Worm (Caenorhabditis elegans) whole organism, young adult: ENCODE measurements around the gene hlh-8.
"Not testable (repeated sequence)": the region's sequence is repeated elsewhere in the genome, so short reads cannot be mapped to it uniquely, and the experiment has no call there.

Source experiments
- B0035.1 ChIP-seq: sonication (generic microtip); optimal IDR thresholded peaks from 2 replicates; lab custom pipeline; 2016; ENCODE audit warnings: missing genetic modification characterization, mild to moderate bottlenecking, missing compliant biosample characterization, missing genotype, missing genetic modification reagents
- B0261.1 ChIP-seq: sonication (generic microtip); optimal IDR thresholded peaks from 2 replicates; lab custom pipeline; 2016; ENCODE audit warnings: mild to moderate bottlenecking, missing genetic modification characterization, moderate library complexity, missing compliant biosample characterization
- D2030.7 ChIP-seq: fragments of 200-800 bp; sonication (Bioruptor generic); IDR thresholded peaks from 2 replicates; pipeline ENCODE4 v1.3.6; 2022; ENCODE audit warnings: missing genetic modification reagents, missing genetic modification characterization, missing compliant biosample characterization
- F23B12.7 ChIP-seq: sonication (generic microtip); optimal IDR thresholded peaks from 2 replicates; lab custom pipeline; 2017; ENCODE audit warnings: missing genetic modification characterization, mild to moderate bottlenecking, missing compliant biosample characterization, antibody characterized with exemption, moderate library complexity; ENCODE audit not compliant: insufficient read depth
- F52B5.7 ChIP-seq: sonication (generic microtip); optimal IDR thresholded peaks from 2 replicates; lab custom pipeline; 2016; ENCODE audit warnings: mild to moderate bottlenecking, missing genetic modification characterization, missing compliant biosample characterization
- T07F8.4 ChIP-seq: sonication (generic microtip); optimal IDR thresholded peaks from 2 replicates; lab custom pipeline; 2016; ENCODE audit warnings: mild to moderate bottlenecking, missing genetic modification characterization, moderate library complexity, missing compliant biosample characterization
- ZK185.1 ChIP-seq: sonication (generic microtip); optimal IDR thresholded peaks from 2 replicates; lab custom pipeline; 2016; ENCODE audit warnings: mild to moderate bottlenecking, missing genetic modification characterization, missing compliant biosample characterization; ENCODE audit not compliant: poor library complexity, severe bottlenecking
- ama-1 ChIP-seq, 3 experiments: fragments of 150-350 bp in 1 of 3; sonication (generic microtip) in 2 of 3; optimal IDR thresholded peaks; 2 replicates each; lab custom pipeline; 2014 to 2018; ENCODE audit warnings: missing biosample characterization in 2 of 3, missing genetic modification characterization in 2 of 3, missing genetic modification reagents in 2 of 3
- aptf-3 ChIP-seq: fragments of 200-800 bp; sonication (Bioruptor generic); IDR thresholded peaks from 2 replicates; pipeline ENCODE4 v1.3.6; 2022; ENCODE audit warnings: missing genetic modification characterization, missing compliant biosample characterization
- atf-7 ChIP-seq: sonication (generic microtip); optimal IDR thresholded peaks from 2 replicates; lab custom pipeline; 2017; ENCODE audit warnings: mild to moderate bottlenecking, missing genetic modification characterization, missing compliant biosample characterization
- athp-1 ChIP-seq: sonication (generic microtip); optimal IDR thresholded peaks from 2 replicates; lab custom pipeline; 2017; ENCODE audit warnings: mild to moderate bottlenecking, missing genetic modification characterization, missing compliant biosample characterization
- attf-5 ChIP-seq: fragments of 200-800 bp; sonication (Bioruptor generic); optimal IDR thresholded peaks from 2 replicates; lab custom pipeline; 2018; ENCODE audit warnings: mild to moderate bottlenecking, missing genetic modification characterization, missing compliant biosample characterization
- cebp-1 ChIP-seq, 2 experiments: fragments of 200-800 bp in 1 of 2; sonication (Bioruptor generic) in 1 of 2; sonication (generic microtip) in 1 of 2; IDR thresholded peaks in 1 of 2; optimal IDR thresholded peaks in 1 of 2; 2 replicates each; pipeline versions ENCODE4 v1.3.6 to Lab custom; 2017 to 2022; ENCODE audit warnings: missing compliant biosample characterization in 2 of 2, missing genetic modification characterization in 2 of 2, mild to moderate bottlenecking in 1 of 2, missing genetic modification reagents in 1 of 2, moderate library complexity in 1 of 2
- die-1 ChIP-seq: sonication (generic microtip); optimal IDR thresholded peaks from 2 replicates; lab custom pipeline; 2016; ENCODE audit warnings: missing genotype, mild to moderate bottlenecking, missing genetic modification characterization, missing compliant biosample characterization
- dox-1 ChIP-seq: fragments of 200-800 bp; sonication (Bioruptor generic); IDR thresholded peaks from 2 replicates; pipeline ENCODE4 v1.3.6; 2022; ENCODE audit warnings: missing genetic modification reagents, missing genetic modification characterization, missing compliant biosample characterization
- him-1 ChIP-seq: sonication (generic microtip); optimal IDR thresholded peaks from 2 replicates; lab custom pipeline; 2016; ENCODE audit warnings: missing genotype, missing genetic modification reagents, missing genetic modification characterization, missing compliant biosample characterization
- hmg-1.2 ChIP-seq: fragments of 200-800 bp; sonication (Bioruptor generic); IDR thresholded peaks from 2 replicates; pipeline ENCODE4 v1.3.6; 2022; ENCODE audit warnings: missing genetic modification reagents, missing genetic modification characterization, missing compliant biosample characterization
- let-607 ChIP-seq, 2 experiments: fragments of 200-800 bp in 1 of 2; sonication (Bioruptor generic) in 1 of 2; sonication (generic microtip) in 1 of 2; optimal IDR thresholded peaks; 2 replicates each; lab custom pipeline; 2016 to 2018; ENCODE audit warnings: mild to moderate bottlenecking in 2 of 2, missing compliant biosample characterization in 2 of 2, missing genetic modification characterization in 2 of 2, moderate library complexity in 2 of 2, missing genotype in 1 of 2
- lin-26 ChIP-seq: fragments of 200-800 bp; sonication (Bioruptor generic); IDR thresholded peaks from 2 replicates; pipeline ENCODE4 v1.3.6; 2022; ENCODE audit warnings: missing genetic modification reagents, missing genetic modification characterization, missing compliant biosample characterization
- lin-35 ChIP-seq, 3 experiments: fragments of 150-350 bp in 2 of 3; sonication (generic microtip) in 1 of 3; optimal IDR thresholded peaks; 2 replicates each; lab custom pipeline; 2014 to 2018; ENCODE audit warnings: missing biosample characterization in 3 of 3, missing genetic modification characterization in 3 of 3, missing genetic modification reagents in 3 of 3
- lin-40 ChIP-seq: sonication (generic microtip); optimal IDR thresholded peaks from 2 replicates; lab custom pipeline; 2016; ENCODE audit warnings: missing genetic modification characterization, mild to moderate bottlenecking, missing compliant biosample characterization, missing genotype, missing genetic modification reagents
- madf-10 ChIP-seq: sonication (generic microtip); optimal IDR thresholded peaks from 2 replicates; lab custom pipeline; 2016; ENCODE audit warnings: mild to moderate bottlenecking, missing genetic modification characterization, missing compliant biosample characterization
- madf-6 ChIP-seq: fragments of 200-800 bp; sonication (Bioruptor generic); IDR thresholded peaks from 2 replicates; pipeline ENCODE4 v1.3.6; 2022; ENCODE audit warnings: missing genetic modification reagents, missing genetic modification characterization, missing compliant biosample characterization
- mes-4 ChIP-seq: sonication (generic microtip); optimal IDR thresholded peaks from 2 replicates; lab custom pipeline; 2016; ENCODE audit warnings: missing genotype, missing genetic modification characterization, missing compliant biosample characterization
- nfyb-1 ChIP-seq: fragments of 200-800 bp; sonication (Bioruptor generic); IDR thresholded peaks from 2 replicates; pipeline ENCODE4 v1.3.6; 2022; ENCODE audit warnings: missing genetic modification reagents, missing genetic modification characterization, missing compliant biosample characterization
- nhr-27 ChIP-seq: fragments of 200-800 bp; sonication (Bioruptor generic); optimal IDR thresholded peaks from 2 replicates; lab custom pipeline; 2018; ENCODE audit warnings: mild to moderate bottlenecking, missing genetic modification characterization, moderate library complexity, missing compliant biosample characterization
- nhr-80 ChIP-seq: sonication (generic microtip); optimal IDR thresholded peaks from 2 replicates; lab custom pipeline; 2016; ENCODE audit warnings: missing genetic modification characterization, missing compliant biosample characterization
- nhr-90 ChIP-seq: sonication (generic microtip); optimal IDR thresholded peaks from 2 replicates; lab custom pipeline; 2016; ENCODE audit warnings: missing genotype, mild to moderate bottlenecking, missing genetic modification characterization, missing compliant biosample characterization
- pbrm-1 ChIP-seq: fragments of 200-800 bp; sonication (Bioruptor generic); IDR thresholded peaks from 2 replicates; pipeline ENCODE4 v1.3.6; 2022; ENCODE audit warnings: missing genetic modification reagents, missing genetic modification characterization, missing compliant biosample characterization
- rec-8 ChIP-seq, 2 experiments: sonication (generic microtip); optimal IDR thresholded peaks; 2 replicates each; lab custom pipeline; 2016; ENCODE audit warnings: mild to moderate bottlenecking in 2 of 2, missing genetic modification characterization in 2 of 2, missing genetic modification reagents in 2 of 2, missing genotype in 2 of 2, missing biosample characterization in 1 of 2, missing compliant biosample characterization in 1 of 2, moderate library complexity in 1 of 2
- rpc-1 ChIP-seq, 2 experiments: fragments of 150-350 bp in 1 of 2; sonication (generic microtip) in 1 of 2; optimal IDR thresholded peaks; 2 replicates each; lab custom pipeline; 2014 to 2018; ENCODE audit warnings: missing biosample characterization in 1 of 2, missing genetic modification characterization in 1 of 2, missing genetic modification reagents in 1 of 2, missing genotype in 1 of 2
- snpc-3.4 ChIP-seq: sonication (generic microtip); optimal IDR thresholded peaks from 2 replicates; lab custom pipeline; 2017; ENCODE audit warnings: missing genetic modification characterization, mild to moderate bottlenecking, missing compliant biosample characterization, antibody characterized with exemption, moderate library complexity, missing genotype, missing genetic modification reagents
- snpc-4 ChIP-seq, 5 experiments: fragments of 150-350 bp in 1 of 5; sonication (generic microtip) in 4 of 5; optimal IDR thresholded peaks; 2 replicates each; lab custom pipeline; 2014 to 2018; ENCODE audit warnings: missing genetic modification characterization in 5 of 5, missing biosample characterization in 3 of 5, antibody characterized with exemption in 2 of 5, mild to moderate bottlenecking in 2 of 5, missing compliant biosample characterization in 2 of 5, missing genotype in 2 of 5, moderate library complexity in 2 of 5, missing genetic modification reagents in 1 of 5
- sptf-2 ChIP-seq: fragments of 200-800 bp; sonication (Bioruptor generic); optimal IDR thresholded peaks from 2 replicates; lab custom pipeline; 2018; ENCODE audit warnings: mild to moderate bottlenecking, missing genetic modification characterization, missing compliant biosample characterization
- tbp1 ChIP-seq: fragments of 200-800 bp; sonication (Bioruptor generic); optimal IDR thresholded peaks from 2 replicates; lab custom pipeline; 2018; ENCODE audit warnings: mild to moderate bottlenecking, missing genetic modification characterization, missing compliant biosample characterization
- ztf-18 ChIP-seq: sonication (generic microtip); optimal IDR thresholded peaks from 2 replicates; lab custom pipeline; 2016; ENCODE audit warnings: missing genotype, mild to moderate bottlenecking, missing genetic modification characterization, missing compliant biosample characterization
- ztf-22 ChIP-seq: fragments of 200-800 bp; sonication (Bioruptor generic); optimal IDR thresholded peaks from 2 replicates; lab custom pipeline; 2018; ENCODE audit warnings: mild to moderate bottlenecking, missing genetic modification characterization, moderate library complexity, missing compliant biosample characterization
- ztf-26 ChIP-seq: sonication (generic microtip); optimal IDR thresholded peaks from 2 replicates; lab custom pipeline; 2017; ENCODE audit warnings: missing genetic modification characterization, missing compliant biosample characterization

The hlh-8 gene

ce11 chrX:8152560-8153043 lies 36.3 kb downstream of the hlh-8 start (continued):
- peak in 1 of 2 experiments; percentile 1 for TF ChIP-seq let-607 (tag; optimal IDR thresholded peaks at IDR 0.05; lab: Kevin White, UChicago)
- peak; percentile 54 for TF ChIP-seq rpc-1 (optimal IDR thresholded peaks at IDR 0.05; lab: Kevin White, UChicago)
- peak; percentile 83 for TF ChIP-seq rpc-1 (tag; optimal IDR thresholded peaks at IDR 0.05; lab: Kevin White, UChicago)
- TF ChIP-seq madf-6 (GFP tag; lab: Robert Waterston, UW), result peak; percentile 18; the same call in 1 of the 2 replicates
- TF ChIP-seq lin-26, result peak; percentile 84
- TF ChIP-seq ztf-18 (tag; lab: Kevin White, UChicago), result peak; percentile 34
- TF ChIP-seq mes-4 (tag; lab: Kevin White, UChicago), result peak; percentile 33
- TF ChIP-seq D2030.7 (GFP tag; lab: Robert Waterston, UW), result peak; percentile 84

- TF ChIP-seq ama-1 (optimal IDR thresholded peaks at IDR 0.05; lab: Kevin White, UChicago); cebp-1 (GFP tag; IDR thresholded peaks at IDR 0.05; lab: Robert Waterston, UW): not testable (repeated sequence)
- TF ChIP-seq ama-1 (GFP tag; optimal IDR thresholded peaks at IDR 0.05; lab: Kevin White, UChicago) (peak in 1 of 2 experiments; percentile 23), nhr-27 (tag; lab: Kevin White, UChicago) (peak; percentile 15), F52B5.7 (tag; lab: Kevin White, UChicago) (peak; percentile 41), nfyb-1 (GFP tag; lab: Robert Waterston, UW) (peak; percentile 74; the same call in 1 of the 2 replicates), madf-10 (tag; lab: Kevin White, UChicago) (peak; percentile 25), sptf-2 (GFP tag; lab: Kevin White, UChicago) (peak; percentile 20), cebp-1 (tag; optimal IDR thresholded peaks at IDR 0.05; lab: Kevin White, UChicago) (peak; percentile 39), ztf-18 (tag; lab: Kevin White, UChicago) (peak; percentile 61), die-1 (peak; percentile 85), ztf-26 (peak; percentile 38), B0261.1 (tag; lab: Kevin White, UChicago) (peak; percentile 84), rpc-1 (optimal IDR thresholded peaks at IDR 0.05; lab: Kevin White, UChicago) (peak; percentile 88), rpc-1 (tag; optimal IDR thresholded peaks at IDR 0.05; lab: Kevin White, UChicago) (peak; percentile 90), aptf-3 (0 out of 2 replicates have a peak, but pooled peaks have one; percentile 32), B0035.1 (tag; lab: Kevin White, UChicago) (peak; percentile 29), him-1 (tag; lab: Kevin White, UChicago) (peak; percentile 54), lin-35 (GFP tag; optimal IDR thresholded peaks at IDR 0.05; lab: Kevin White, UChicago) (peak in 1 of 3 experiments; percentile 14), lin-40 (peak; percentile 22), rec-8 (tag; optimal IDR thresholded peaks at IDR 0.05; lab: Kevin White, UChicago) (peak in 1 of 2 experiments; percentile 62), pbrm-1 (GFP tag; lab: Robert Waterston, UW) (peak; percentile 76), snpc-3.4 (peak; percentile 56), attf-5 (peak; percentile 19), atf-7 (tag; lab: Kevin White, UChicago) (peak; percentile 6), athp-1 (peak; percentile 36), nhr-90 (tag; lab: Kevin White, UChicago) (peak; percentile 58), F23B12.7 (tag; lab: Kevin White, UChicago) (peak; percentile 55), nhr-80 (tag; lab: Kevin White, UChicago) (peak; percentile 12), lin-26 (peak; percentile 73; the same call in 1 of the 2 replicates), T07F8.4 (tag; lab: Kevin White, UChicago) (peak; percentile 2), dox-1 (GFP tag; lab: Robert Waterston, UW) (peak; percentile 46), D2030.7 (GFP tag; lab: Robert Waterston, UW) (peak; percentile 59), let-607 (tag; optimal IDR thresholded peaks at IDR 0.05; lab: Kevin White, UChicago) (peak in 1 of 2 experiments; percentile 39), snpc-4 (GFP tag; optimal IDR thresholded peaks at IDR 0.05; lab: Kevin White, UChicago) (peak; percentile 43), snpc-4 (tag; optimal IDR thresholded peaks at IDR 0.05; lab: Kevin White, UChicago) (peak in 3 of 4 experiments; percentile 3 to 53 (median 14)), madf-6 (GFP tag; lab: Robert Waterston, UW) (0 out of 2 replicates have a peak, but pooled peaks have one; percentile 12), ZK185.1 (tag; lab: Kevin White, UChicago) (peak; percentile 52), hmg-1.2 (GFP tag; lab: Robert Waterston, UW) (peak; percentile 53), ztf-22 (peak; percentile 47), tbp1 (GFP tag; lab: Kevin White, UChicago) (peak; percentile 86)
Observed at ce11 chrX:8154374-8154836, 38.1 kb downstream of the hlh-8 start.
